Fruit fly (Drosophila melanogaster) whole organism, embryonic: Measurements from ENCODE around the gene ninaC.

Source experiments
- Bdp1 ChIP-seq: fragments of 200-800 bp; sonication (Bioruptor generic); optimal IDR thresholded peaks from 3 replicates; lab custom pipeline; 2016; ENCODE audit warnings: missing biosample characterization, missing genetic modification characterization
- Bteb2 ChIP-seq: fragments of 200-800 bp; sonication (Bioruptor generic); optimal IDR thresholded peaks from 2 replicates; lab custom pipeline; 2016; ENCODE audit warnings: missing biosample characterization, missing genetic modification characterization
- CG10543 ChIP-seq: fragments of 200-800 bp; sonication (Bioruptor generic); optimal IDR thresholded peaks from 3 replicates; lab custom pipeline; 2017; ENCODE audit warnings: missing biosample characterization, mild to moderate bottlenecking, missing genetic modification characterization, moderate library complexity
- CG11085 ChIP-seq: fragments of 200-800 bp; sonication (Bioruptor generic); IDR thresholded peaks from 2 replicates; pipeline ENCODE4 v1.3.6; 2022; ENCODE audit warnings: missing biosample characterization, missing genetic modification characterization
- CG11398 ChIP-seq: fragments of 200-800 bp; sonication (Bioruptor generic); optimal IDR thresholded peaks from 2 replicates; lab custom pipeline; 2016; ENCODE audit warnings: missing biosample characterization, missing genetic modification characterization
- CG11504 ChIP-seq: fragments of 200-800 bp; sonication (Bioruptor generic); optimal IDR thresholded peaks from 3 replicates; lab custom pipeline; 2019; ENCODE audit warnings: missing biosample characterization, mild to moderate bottlenecking, missing genetic modification characterization, moderate library complexity
- CG14441 ChIP-seq: fragments of 200-800 bp; sonication (Bioruptor generic); IDR thresholded peaks from 2 replicates; pipeline ENCODE4 v1.3.6; 2022; ENCODE audit warnings: missing biosample characterization, missing genetic modification characterization
- CG15073 ChIP-seq: fragments of 200-800 bp; sonication (Bioruptor generic); optimal IDR thresholded peaks from 2 replicates; lab custom pipeline; 2016; ENCODE audit warnings: missing biosample characterization, missing genetic modification characterization
- CG15696 ChIP-seq: fragments of 200-800 bp; sonication (Bioruptor generic); optimal IDR thresholded peaks from 2 replicates; lab custom pipeline; 2019; ENCODE audit warnings: missing biosample characterization, mild to moderate bottlenecking, missing genetic modification characterization, moderate library complexity
- CG16815 ChIP-seq: fragments of 200-800 bp; sonication (Bioruptor generic); optimal IDR thresholded peaks from 3 replicates; lab custom pipeline; 2017; ENCODE audit warnings: missing biosample characterization, mild to moderate bottlenecking, missing genetic modification characterization
- CG18599 ChIP-seq: fragments of 200-800 bp; sonication (Bioruptor generic); optimal IDR thresholded peaks from 3 replicates; lab custom pipeline; 2017; ENCODE audit warnings: missing biosample characterization, missing genetic modification characterization, mild to moderate bottlenecking, moderate library complexity, missing genetic modification reagents
- CG18619 ChIP-seq: fragments of 200-800 bp; sonication (Bioruptor generic); optimal IDR thresholded peaks from 3 replicates; lab custom pipeline; 2017; ENCODE audit warnings: missing biosample characterization, mild to moderate bottlenecking, missing genetic modification characterization
- CG2712 ChIP-seq: fragments of 200-800 bp; optimal IDR thresholded peaks from 3 replicates; lab custom pipeline; 2019; ENCODE audit warnings: missing biosample characterization, mild to moderate bottlenecking, missing genetic modification characterization, moderate library complexity
- CG2889 ChIP-seq: fragments of 200-800 bp; sonication (Bioruptor generic); IDR thresholded peaks from 3 replicates; pipeline ENCODE4 v1.3.6; 2022; ENCODE audit warnings: missing biosample characterization, missing genetic modification characterization
- CG34376 ChIP-seq: fragments of 200-800 bp; sonication (Bioruptor generic); optimal IDR thresholded peaks from 2 replicates; lab custom pipeline; 2018; ENCODE audit warnings: missing biosample characterization, mild to moderate bottlenecking, missing genetic modification characterization
- CG3838 ChIP-seq: fragments of 200-800 bp; sonication (Bioruptor generic); optimal IDR thresholded peaks from 3 replicates; lab custom pipeline; 2016; ENCODE audit warnings: missing biosample characterization, missing genetic modification characterization
- CG4424 ChIP-seq: fragments of 200-800 bp; sonication (Bioruptor generic); optimal IDR thresholded peaks from 3 replicates; lab custom pipeline; 2016; ENCODE audit warnings: missing biosample characterization, missing genetic modification characterization
- CG6813 ChIP-seq: fragments of 200-800 bp; sonication (Bioruptor generic); optimal IDR thresholded peaks from 2 replicates; lab custom pipeline; 2017; ENCODE audit warnings: missing biosample characterization, missing genetic modification characterization, mild to moderate bottlenecking, moderate library complexity, missing genetic modification reagents
- CG6854 ChIP-seq: fragments of 200-800 bp; sonication (Bioruptor generic); optimal IDR thresholded peaks from 3 replicates; lab custom pipeline; 2017; ENCODE audit warnings: missing biosample characterization, mild to moderate bottlenecking, missing genetic modification characterization
- CG7987 ChIP-seq: fragments of 200-800 bp; sonication (Bioruptor generic); optimal IDR thresholded peaks from 2 replicates; lab custom pipeline; 2018; ENCODE audit warnings: missing biosample characterization, mild to moderate bottlenecking, missing genetic modification characterization, moderate library complexity
- CG9797 ChIP-seq: fragments of 200-800 bp; sonication (Bioruptor generic); optimal IDR thresholded peaks from 3 replicates; lab custom pipeline; 2018; ENCODE audit warnings: missing biosample characterization, mild to moderate bottlenecking, missing genetic modification characterization
- CG9876 ChIP-seq: fragments of 200-800 bp; sonication (Bioruptor generic); optimal IDR thresholded peaks from 2 replicates; lab custom pipeline; 2016; ENCODE audit warnings: missing biosample characterization, missing genetic modification characterization
- CHES-1-like ChIP-seq: fragments of 200-800 bp; sonication (Bioruptor generic); optimal IDR thresholded peaks from 2 replicates; lab custom pipeline; 2016; ENCODE audit warnings: missing biosample characterization, missing genetic modification characterization
- CTCF ChIP-seq: fragments of 200-800 bp; sonication (Bioruptor generic); optimal IDR thresholded peaks from 2 replicates; lab custom pipeline; 2017; ENCODE audit warnings: missing biosample characterization, mild to moderate bottlenecking, missing genetic modification characterization, moderate library complexity
- CrebB ChIP-seq: fragments of 200-800 bp; sonication (Bioruptor generic); optimal IDR thresholded peaks from 3 replicates; lab custom pipeline; 2018; ENCODE audit warnings: missing biosample characterization, mild to moderate bottlenecking, missing genetic modification characterization
- Dbx ChIP-seq: fragments of 200-800 bp; sonication (Bioruptor generic); IDR thresholded peaks from 3 replicates; pipeline ENCODE4 v1.3.6; 2022; ENCODE audit warnings: missing biosample characterization, missing genetic modification characterization
- E2f2 ChIP-seq: fragments of 200-800 bp; sonication (Bioruptor generic); IDR thresholded peaks from 2 replicates; pipeline ENCODE4 v1.3.6; 2022; ENCODE audit warnings: missing biosample characterization, missing genetic modification characterization
- Ets65A ChIP-seq: fragments of 200-800 bp; sonication (Bioruptor generic); peaks from one replicate; lab custom pipeline; 2016; ENCODE audit warnings: missing biosample characterization, missing genetic modification characterization
- GATAe ChIP-seq: fragments of 200-800 bp; sonication (Bioruptor generic); conservative IDR thresholded peaks from 2 replicates; pipeline ENCODE4 v1.3.6; 2022; ENCODE audit warnings: missing biosample characterization, missing genetic modification characterization
- Hand ChIP-seq: fragments of 200-800 bp; sonication (Bioruptor generic); optimal IDR thresholded peaks from 2 replicates; lab custom pipeline; 2017; ENCODE audit warnings: mild to moderate bottlenecking, missing biosample characterization, missing genetic modification reagents, missing genetic modification characterization
- Hr51 ChIP-seq, 2 experiments: fragments of 200-800 bp; sonication (Bioruptor generic); optimal IDR thresholded peaks; 2 replicates in 1 of 2; 3 replicates in 1 of 2; lab custom pipeline; 2016 to 2018; ENCODE audit warnings: missing biosample characterization in 2 of 2, missing genetic modification characterization in 2 of 2, mild to moderate bottlenecking in 1 of 2, moderate library complexity in 1 of 2
- Sox100B ChIP-seq: fragments of 200-800 bp; sonication (Bioruptor generic); optimal IDR thresholded peaks from 3 replicates; lab custom pipeline; 2018; ENCODE audit warnings: missing biosample characterization, mild to moderate bottlenecking, missing genetic modification characterization
- Sox102F ChIP-seq: fragments of 200-800 bp; sonication (Bioruptor generic); optimal IDR thresholded peaks from 2 replicates; lab custom pipeline; 2018; ENCODE audit warnings: missing biosample characterization, mild to moderate bottlenecking, missing genetic modification characterization, moderate library complexity
- Sry-β ChIP-seq: fragments of 200-800 bp; sonication (Bioruptor generic); optimal IDR thresholded peaks from 2 replicates; lab custom pipeline; 2018; ENCODE audit warnings: missing biosample characterization, mild to moderate bottlenecking, missing genetic modification characterization, moderate library complexity
- Vsx1 ChIP-seq: fragments of 200-800 bp; sonication (Bioruptor generic); optimal IDR thresholded peaks from 2 replicates; lab custom pipeline; 2017; ENCODE audit warnings: missing biosample characterization, mild to moderate bottlenecking, missing genetic modification characterization, missing genetic modification reagents
- Xrp1 ChIP-seq: fragments of 200-800 bp; sonication (Bioruptor generic); IDR thresholded peaks from 2 replicates; pipeline ENCODE4 v1.3.6; 2022; ENCODE audit warnings: missing biosample characterization, missing genetic modification characterization
- aop ChIP-seq: fragments of 200-800 bp; sonication (Bioruptor generic); IDR thresholded peaks from 2 replicates; pipeline ENCODE4 v1.3.6; 2022; ENCODE audit warnings: missing biosample characterization, missing genetic modification characterization
- ap ChIP-seq: fragments of 200-800 bp; sonication (Bioruptor generic); IDR thresholded peaks from 2 replicates; pipeline ENCODE4 v1.3.6; 2022; ENCODE audit warnings: missing biosample characterization, missing genetic modification characterization
- ara ChIP-seq: fragments of 200-800 bp; sonication (Bioruptor generic); IDR thresholded peaks from 2 replicates; pipeline ENCODE4 v1.3.6; 2022; ENCODE audit warnings: missing biosample characterization, missing genetic modification characterization
- crol ChIP-seq: fragments of 200-800 bp; sonication (Bioruptor generic); IDR thresholded peaks from 2 replicates; pipeline ENCODE4 v1.3.6; 2022; ENCODE audit warnings: missing biosample characterization, missing genetic modification characterization
- nerfin-1 ChIP-seq: fragments of 200-800 bp; sonication (Bioruptor generic); optimal IDR thresholded peaks from 3 replicates; lab custom pipeline; 2019; ENCODE audit warnings: missing biosample characterization, mild to moderate bottlenecking, missing genetic modification characterization, moderate library complexity
- org-1 ChIP-seq: fragments of 200-800 bp; sonication (Bioruptor generic); optimal IDR thresholded peaks from 2 replicates; lab custom pipeline; 2017; ENCODE audit warnings: missing biosample characterization, missing genetic modification characterization
- p53 ChIP-seq: fragments of 200-800 bp; sonication (Bioruptor generic); optimal IDR thresholded peaks from 2 replicates; lab custom pipeline; 2016; ENCODE audit warnings: missing biosample characterization, missing genetic modification characterization
- prd ChIP-seq, 3 experiments: fragments of >200 bp in 2 of 3; fragments of 200-800 bp in 1 of 3; sonication (Bioruptor generic) in 1 of 3; optimal IDR thresholded peaks in 2 of 3; IDR thresholded peaks in 1 of 3; 2 replicates in 2 of 3; 3 replicates in 1 of 3; pipeline versions ENCODE4 v1.3.6 to Lab custom; 2017 to 2022; ENCODE audit warnings: missing biosample characterization in 1 of 3, missing genetic modification characterization in 1 of 3
- repo ChIP-seq: fragments of 200-800 bp; sonication (Bioruptor generic); optimal IDR thresholded peaks from 2 replicates; lab custom pipeline; 2016; ENCODE audit warnings: missing biosample characterization, missing genetic modification characterization
- row ChIP-seq: fragments of 200-800 bp; sonication (Bioruptor generic); IDR thresholded peaks from 3 replicates; pipeline ENCODE4 v1.3.6; 2022; ENCODE audit warnings: missing biosample characterization, missing genetic modification characterization
- slbo ChIP-seq: fragments of 200-800 bp; sonication (Bioruptor generic); IDR thresholded peaks from 2 replicates; pipeline ENCODE4 v1.3.6; 2022; ENCODE audit warnings: missing biosample characterization, missing genetic modification characterization
- tap ChIP-seq: fragments of 200-800 bp; optimal IDR thresholded peaks from 3 replicates; lab custom pipeline; 2019; ENCODE audit warnings: missing biosample characterization, mild to moderate bottlenecking, missing genetic modification characterization, moderate library complexity
- trh ChIP-seq: fragments of 200-800 bp; sonication (Bioruptor generic); optimal IDR thresholded peaks from 2 replicates; lab custom pipeline; 2016; ENCODE audit warnings: missing biosample characterization, missing genetic modification characterization
- zen2 ChIP-seq: fragments of 200-800 bp; sonication (Bioruptor generic); IDR thresholded peaks from 3 replicates; pipeline ENCODE4 v1.3.6; 2022; ENCODE audit warnings: missing biosample characterization, missing genetic modification characterization; ENCODE audit not compliant: partially characterized antibody

Gene ninaC

DNA sequence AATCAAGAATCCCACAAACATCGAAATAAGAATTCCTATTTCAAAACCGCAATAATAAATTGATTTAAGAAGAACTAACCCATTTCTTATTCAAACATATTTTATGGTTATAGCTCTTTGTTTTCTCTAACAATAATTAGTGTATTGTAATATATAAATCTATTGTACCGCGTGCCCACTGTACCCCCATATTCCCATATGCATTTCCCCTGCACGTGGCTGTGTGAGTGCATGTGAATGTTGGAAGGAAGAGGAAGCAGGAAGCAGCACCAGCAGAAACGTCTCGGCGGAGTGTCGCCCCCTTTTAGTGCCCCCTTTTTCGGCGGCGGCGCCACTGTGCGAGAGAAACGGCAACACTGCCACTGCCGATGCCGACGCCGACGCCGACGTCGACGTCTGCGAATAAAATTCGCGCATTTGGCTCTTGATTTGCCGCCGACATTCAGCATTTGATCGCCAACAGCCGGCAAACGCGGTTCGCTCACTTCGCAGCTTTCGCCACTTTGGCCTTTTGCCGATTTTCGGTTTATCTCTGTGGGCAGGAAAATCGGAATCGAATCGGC lies 45.9 kb downstream of the ninaC start (continued):
- peak; percentile 44 for TF ChIP-seq CG7987
- peak; percentile 8 for TF ChIP-seq CG15696 (tag; lab: Kevin White, UChicago)
- no peak for TF ChIP-seq nerfin-1 (tag; lab: Kevin White, UChicago)
- TF ChIP-seq aop, result peak; percentile 35; the same call in 1 of the 2 replicates
- no peak for TF ChIP-seq CG15073 (GFP tag; lab: Kevin White, UChicago)
- no peak for TF ChIP-seq zen2 (GFP tag; lab: Robert Waterston, UW)
- no peak for TF ChIP-seq CG11398 (GFP tag; lab: Kevin White, UChicago)
- no peak for TF ChIP-seq CG6854 (GFP tag; lab: Kevin White, UChicago)
- TF ChIP-seq Vsx1 (GFP tag; lab: Kevin White, UChicago), result no peak
- peak; percentile 8 for TF ChIP-seq CHES-1-like (GFP tag; lab: Kevin White, UChicago)
- peak; percentile 92 for TF ChIP-seq CTCF
- peak; percentile 41; the same call in 1 of the 2 replicates for TF ChIP-seq CG14441
- no peak for TF ChIP-seq CrebB
- no peak for TF ChIP-seq org-1 (GFP tag; lab: Kevin White, UChicago)
- TF ChIP-seq ara (GFP tag; lab: Robert Waterston, UW), result no peak
- TF ChIP-seq E2f2, result 0 out of 2 replicates have a peak, but pooled peaks have one; percentile 15
- no peak for TF ChIP-seq trh (GFP tag; lab: Kevin White, UChicago)
- peak; percentile 59 for TF ChIP-seq Ets65A (GFP tag; lab: Kevin White, UChicago)
- TF ChIP-seq CG34376 (GFP tag; lab: Kevin White, UChicago), result peak; percentile 13
- peak; percentile 11 for TF ChIP-seq Hand (GFP tag; lab: Kevin White, UChicago)
- peak; percentile 29 for TF ChIP-seq CG16815 (GFP tag; lab: Kevin White, UChicago)
- TF ChIP-seq CG2712 (tag; lab: Kevin White, UChicago), result peak; percentile 33
- no peak for TF ChIP-seq Sox100B (GFP tag; lab: Kevin White, UChicago)
- TF ChIP-seq p53 (GFP tag; lab: Kevin White, UChicago), result no peak
- no peak for TF ChIP-seq Bteb2
- peak; percentile 33; the same call in 1 of the 2 replicates for TF ChIP-seq Xrp1 (GFP tag; lab: Robert Waterston, UW)
- peak; percentile 10 for TF ChIP-seq Sox102F
- TF ChIP-seq CG10543 (GFP tag; lab: Kevin White, UChicago), result no peak
- no peak for TF ChIP-seq crol (GFP tag; lab: Robert Waterston, UW)
- TF ChIP-seq CG18619 (GFP tag; lab: Kevin White, UChicago), result peak; percentile 9
- peak; percentile 74 for TF ChIP-seq Dbx (GFP tag; lab: Robert Waterston, UW)
- TF ChIP-seq ap, result no peak
- TF ChIP-seq CG18599 (GFP tag; lab: Kevin White, UChicago), result peak; percentile 46
- peak; percentile 10 for TF ChIP-seq Sry-β (GFP tag; lab: Kevin White, UChicago)
- peak; percentile 3 for TF ChIP-seq CG11504 (tag; lab: Kevin White, UChicago)
- TF ChIP-seq repo (GFP tag; lab: Kevin White, UChicago), result no peak
- no peak for TF ChIP-seq CG9876
- no peak for TF ChIP-seq GATAe (GFP tag; lab: Robert Waterston, UW)
- TF ChIP-seq prd (optimal IDR thresholded peaks at IDR 0.05; lab: Kevin White, UChicago), result no peak
- peak; percentile 67 for TF ChIP-seq prd (GFP tag; IDR thresholded peaks at IDR 0.05; lab: Robert Waterston, UW)
- no peak for TF ChIP-seq tap (tag; lab: Kevin White, UChicago)
- TF ChIP-seq CG6813 (GFP tag; lab: Kevin White, UChicago), result no peak
- TF ChIP-seq row, result peak; percentile 67
- TF ChIP-seq CG11085 (GFP tag; lab: Robert Waterston, UW), result no peak
- TF ChIP-seq Hr51 (GFP tag; optimal IDR thresholded peaks at IDR 0.05; lab: Kevin White, UChicago), result no peak
- no peak for TF ChIP-seq Bdp1 (GFP tag; lab: Kevin White, UChicago)
- TF ChIP-seq slbo (GFP tag; lab: Robert Waterston, UW), result peak; percentile 84
- TF ChIP-seq CG9797 (GFP tag; lab: Kevin White, UChicago), result peak; percentile 14
- no peak for TF ChIP-seq CG3838 (GFP tag; lab: Kevin White, UChicago)
- TF ChIP-seq CG4424 (GFP tag; lab: Kevin White, UChicago), result peak; percentile 10
- TF ChIP-seq CG2889 (GFP tag; lab: Robert Waterston, UW), result peak; percentile 31; the same call in 1 of the 3 replicates
